Fruit fly (Drosophila melanogaster): Measurements from ENCODE around the gene Mp.

Mp gene

DNA sequence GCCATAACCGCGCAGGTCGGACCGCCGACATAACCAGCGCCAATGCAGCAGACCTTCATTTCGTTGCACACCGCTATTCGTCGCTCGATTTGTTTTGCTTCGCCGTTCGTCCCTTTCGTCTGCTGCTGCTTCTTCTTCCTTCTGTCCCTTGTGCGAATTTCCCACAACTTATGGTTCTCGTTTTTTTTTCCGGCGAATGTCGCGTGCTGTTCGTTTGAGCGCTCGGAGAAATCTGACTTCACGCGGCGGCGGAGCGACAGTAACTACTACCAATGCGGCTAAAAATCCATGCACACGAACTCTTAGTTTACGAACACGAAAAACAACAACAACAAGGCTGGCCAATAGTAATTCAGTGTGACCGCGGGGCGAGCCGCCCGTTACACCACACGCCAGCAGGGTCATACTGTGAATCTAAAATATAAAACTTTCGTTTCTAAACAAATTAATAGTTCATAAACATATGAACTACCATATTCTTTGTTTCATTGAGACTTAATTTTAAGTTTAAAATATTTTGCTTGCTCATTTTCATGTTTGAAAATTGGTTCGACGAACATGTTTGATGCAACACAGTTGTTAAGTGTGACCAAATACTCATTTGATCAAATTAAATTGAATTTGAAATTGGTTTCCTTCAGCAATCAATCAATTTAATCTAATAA lies 34.0 kb upstream of the Mp start, which contains the start of gene sgl (continued):
- no peak for TF ChIP-seq zf30C (GFP tag; optimal IDR thresholded peaks at IDR 0.05)
- TF ChIP-seq Bgb (GFP tag; IDR thresholded peaks at IDR 0.05; ENCODE audit: partially characterized antibody) = peak; percentile 62; the same call in 1 of the 2 replicates
- no peak for TF ChIP-seq br (optimal IDR thresholded peaks at IDR 0.05)
- TF ChIP-seq Lhr (GFP tag; optimal IDR thresholded peaks at IDR 0.05) = peak; percentile 98
- TF ChIP-seq CG7987 (GFP tag; optimal IDR thresholded peaks at IDR 0.05) = peak; percentile 57
- no peak for TF ChIP-seq CG3065 (GFP tag; optimal IDR thresholded peaks at IDR 0.05)
- no peak for TF ChIP-seq CG17612 (GFP tag; IDR thresholded peaks at IDR 0.05)
- peak; percentile 22 for TF ChIP-seq NC2β (GFP tag; optimal IDR thresholded peaks at IDR 0.05)
- TF ChIP-seq CG11504 (tag; optimal IDR thresholded peaks at IDR 0.05) = peak; percentile 44
- no peak for TF ChIP-seq slou (GFP tag; optimal IDR thresholded peaks at IDR 0.05)
- no peak for TF ChIP-seq disco-r (GFP tag; optimal IDR thresholded peaks at IDR 0.05)
- TF ChIP-seq CG14014 (GFP tag; IDR thresholded peaks at IDR 0.05) = peak; percentile 53; the same call in 1 of the 2 replicates
- TF ChIP-seq Dad (GFP tag; optimal IDR thresholded peaks at IDR 0.05) = peak; percentile 21
- peak; percentile 20 for TF ChIP-seq bigmax (GFP tag; optimal IDR thresholded peaks at IDR 0.05)
- TF ChIP-seq CG16813 (GFP tag; IDR thresholded peaks at IDR 0.05; ENCODE audit: partially characterized antibody) = 0 out of 3 replicates have a peak, but pooled peaks have one; percentile 25
- TF ChIP-seq lab (GFP tag; optimal IDR thresholded peaks at IDR 0.05) = no peak
- TF ChIP-seq CG5953 (GFP tag; IDR thresholded peaks at IDR 0.05) = 0 out of 2 replicates have a peak, but pooled peaks have one; percentile 37
- TF ChIP-seq Ravus (GFP tag; IDR thresholded peaks at IDR 0.05) = no peak
- peak; percentile 59; the same call in 1 of the 3 replicates for TF ChIP-seq otp (GFP tag; IDR thresholded peaks at IDR 0.05)
- TF ChIP-seq Spps (tag; optimal IDR thresholded peaks at IDR 0.05) = no peak
- TF ChIP-seq CG42726 (GFP tag; IDR thresholded peaks at IDR 0.05; ENCODE audit: partially characterized antibody) = peak; percentile 82
- TF ChIP-seq CG30020 (tag; optimal IDR thresholded peaks at IDR 0.05) = peak; percentile 30
- no peak for TF ChIP-seq CG10654 (GFP tag; optimal IDR thresholded peaks at IDR 0.05)
- TF ChIP-seq CG15696 (tag; optimal IDR thresholded peaks at IDR 0.05) = peak; percentile 7
- peak; percentile 43; the same call in 1 of the 2 replicates for TF ChIP-seq Scr (GFP tag; IDR thresholded peaks at IDR 0.05; ENCODE audit: partially characterized antibody)
- TF ChIP-seq Sry-δ (GFP tag; optimal IDR thresholded peaks at IDR 0.05) = peak; percentile 13
- TF ChIP-seq H15 (GFP tag; IDR thresholded peaks at IDR 0.05) = no peak
- TF ChIP-seq gce (GFP tag; IDR thresholded peaks at IDR 0.05) = no peak
- peak; percentile 78 for TF ChIP-seq nerfin-1 (tag; optimal IDR thresholded peaks at IDR 0.05)
- TF ChIP-seq unc-4 (GFP tag; IDR thresholded peaks at IDR 0.05; ENCODE audit: partially characterized antibody) = peak; percentile 48; the same call in 1 of the 2 replicates
- TF ChIP-seq CG6813 (GFP tag; optimal IDR thresholded peaks at IDR 0.05) = peak; percentile 57
- peak; percentile 48 for TF ChIP-seq slbo (GFP tag; IDR thresholded peaks at IDR 0.05)
- TF ChIP-seq CG17912 (GFP tag; optimal IDR thresholded peaks at IDR 0.05) = peak; percentile 61
- no peak for TF ChIP-seq CG4404 (GFP tag; IDR thresholded peaks at IDR 0.05)
- TF ChIP-seq CG6654 (GFP tag; optimal IDR thresholded peaks at IDR 0.05) = no peak
- no peak for TF ChIP-seq gcm2 (GFP tag; optimal IDR thresholded peaks at IDR 0.05)
- TF ChIP-seq insv (GFP tag; optimal IDR thresholded peaks at IDR 0.05) = peak; percentile 41 to 93
- TF ChIP-seq Sin3A (optimal IDR thresholded peaks at IDR 0.05) = peak; percentile 20
- peak in 1 of 2 experiments; percentile 42 for TF ChIP-seq dpn (GFP tag; optimal IDR thresholded peaks at IDR 0.05)
- no peak for TF ChIP-seq Abd-B (GFP tag; optimal IDR thresholded peaks at IDR 0.05)
- peak; percentile 84 for TF ChIP-seq Aef1 (GFP tag; IDR thresholded peaks at IDR 0.05)
- TF ChIP-seq so (GFP tag; IDR thresholded peaks at IDR 0.05) = 0 out of 3 replicates have a peak, but pooled peaks have one; percentile 41
- TF ChIP-seq psq (GFP tag; optimal IDR thresholded peaks at IDR 0.05) = peak; percentile 97
- no peak for TF ChIP-seq MBD-R2 (GFP tag; IDR thresholded peaks at IDR 0.05)
- TF ChIP-seq CG15601 (tag; optimal IDR thresholded peaks at IDR 0.05) = peak; percentile 82
- peak; percentile 60 for TF ChIP-seq caup (GFP tag; optimal IDR thresholded peaks at IDR 0.05; ENCODE audit: severe bottlenecking)
- TF ChIP-seq wor (GFP tag; IDR thresholded peaks at IDR 0.05) = no peak
- TF ChIP-seq Drgx (GFP tag; IDR thresholded peaks at IDR 0.05) = peak; percentile 72
- TF ChIP-seq CG4282 (GFP tag; optimal IDR thresholded peaks at IDR 0.05) = no peak
- no peak for TF ChIP-seq eve (GFP tag; optimal IDR thresholded peaks at IDR 0.05)
